Worm (Caenorhabditis elegans): ENCODE measurements around the gene E02C12.12.

- TF ChIP-seq pha-4 (tag; optimal IDR thresholded peaks at IDR 0.05): no peak
- no peak for TF ChIP-seq ces-1 (GFP tag; optimal IDR thresholded peaks at IDR 0.05)
- TF ChIP-seq nhr-76 (tag; optimal IDR thresholded peaks at IDR 0.05): no peak
- TF ChIP-seq mab-5 (tag; optimal IDR thresholded peaks at IDR 0.05): no peak
- TF ChIP-seq blmp-1 (tag; optimal IDR thresholded peaks at IDR 0.05): no peak
- no peak for TF ChIP-seq lin-13 (tag; optimal IDR thresholded peaks at IDR 0.05)
- no peak for TF ChIP-seq sptf-1 (tag; optimal IDR thresholded peaks at IDR 0.05)
- TF ChIP-seq unc-39 (tag; optimal IDR thresholded peaks at IDR 0.05): no peak
These were observed 26.7 kb downstream of the E02C12.12 start, which contains the start of gene ttr-40 for ce11 chrV:9355371-9355770.

Measured in whole organism, mixed stage, embryonic.